Worm (Caenorhabditis elegans): Measurements from ENCODE around the gene Y54G2A.52.

DNA sequence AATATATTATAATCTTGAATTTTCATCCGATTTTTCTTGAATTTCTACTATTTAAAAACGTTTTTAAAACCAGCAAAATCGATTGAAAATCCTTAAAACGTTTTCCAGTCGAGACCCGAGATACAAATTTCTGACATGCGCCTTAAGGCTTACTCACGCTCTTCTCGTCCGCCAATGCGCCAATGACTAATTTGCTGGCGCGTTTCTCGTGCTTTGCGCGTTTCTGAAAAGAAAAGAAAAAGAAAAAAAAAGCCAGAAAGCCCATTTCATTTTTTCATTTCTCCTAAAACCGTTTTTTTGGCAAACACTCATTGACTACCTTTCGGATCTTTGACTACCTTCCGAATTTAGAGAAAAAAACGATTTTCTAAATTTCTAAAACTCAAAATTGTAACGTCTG is 21.8 kb downstream of the Y54G2A.52 start:
- TF ChIP-seq nhr-77 (tag; optimal IDR thresholded peaks at IDR 0.05): no peak
- no peak for TF ChIP-seq R02D3.7 (tag; optimal IDR thresholded peaks at IDR 0.05)
- no peak for TF ChIP-seq ceh-9 (tag; optimal IDR thresholded peaks at IDR 0.05)
- no peak for TF ChIP-seq snpc-4 (tag; optimal IDR thresholded peaks at IDR 0.05)
- TF ChIP-seq ceh-28 (tag; optimal IDR thresholded peaks at IDR 0.05): no peak
- no peak for TF ChIP-seq nhr-76 (tag; optimal IDR thresholded peaks at IDR 0.05)
- TF ChIP-seq ama-1 (optimal IDR thresholded peaks at IDR 0.05): no peak
- no peak for TF ChIP-seq fkh-10 (GFP tag; optimal IDR thresholded peaks at IDR 0.05)
- no peak for TF ChIP-seq nhr-28 (tag; optimal IDR thresholded peaks at IDR 0.05)
- no peak for TF ChIP-seq nhr-12 (tag; optimal IDR thresholded peaks at IDR 0.05)
- no peak for TF ChIP-seq nhr-43 (tag; optimal IDR thresholded peaks at IDR 0.05; ENCODE audit: poor library complexity, severe bottlenecking)
